Worm (Caenorhabditis elegans): Measurements from ENCODE around the gene F45D3.2.

DNA sequence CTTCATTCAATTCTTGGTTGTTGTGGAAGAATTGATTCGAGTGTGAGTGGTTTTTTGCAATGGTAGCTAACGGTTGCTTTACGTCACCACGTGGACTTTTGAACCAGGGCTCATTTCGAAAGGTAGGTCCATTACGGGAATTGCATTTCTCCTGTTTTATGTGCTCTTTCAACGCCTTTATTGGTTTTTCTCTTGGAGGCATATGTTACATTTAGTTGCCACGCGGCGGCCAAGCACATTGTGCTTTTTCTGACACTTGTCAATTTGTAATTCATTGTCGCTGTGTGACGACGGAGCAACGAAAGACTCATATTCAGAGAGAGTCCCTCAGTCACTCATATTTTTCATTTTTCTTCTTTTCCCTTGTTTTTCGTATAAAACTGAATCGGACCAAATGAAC, 43.9 kb downstream of the F45D3.2 start:
- TF ChIP-seq blmp-1 (tag; optimal IDR thresholded peaks at IDR 0.05; ENCODE audit: insufficient read depth) = no peak
- no peak for TF ChIP-seq lsy-2 (tag; optimal IDR thresholded peaks at IDR 0.05)
- no peak for TF ChIP-seq nhr-12 (tag; optimal IDR thresholded peaks at IDR 0.05)
- no peak for TF ChIP-seq nhr-11 (tag; optimal IDR thresholded peaks at IDR 0.05)
- TF ChIP-seq zag-1 (tag; optimal IDR thresholded peaks at IDR 0.05) = no peak
- TF ChIP-seq nhr-77 (tag; optimal IDR thresholded peaks at IDR 0.05) = no peak
- no peak for TF ChIP-seq elt-3 (tag; optimal IDR thresholded peaks at IDR 0.05)
- TF ChIP-seq nhr-237 (tag; optimal IDR thresholded peaks at IDR 0.05) = no peak
- TF ChIP-seq snpc-4 (tag; optimal IDR thresholded peaks at IDR 0.05) = no peak
- TF ChIP-seq ztf-11 (tag; optimal IDR thresholded peaks at IDR 0.05) = no peak

Measured in whole organism, L2 larva.